Worm (Caenorhabditis elegans) whole organism, mixed stage, embryonic: Measurements from ENCODE around the gene fbxb-107.

Experiments
- M03D4.4 ChIP-seq: sonication (generic microtip); optimal IDR thresholded peaks from 2 replicates; lab custom pipeline; 2017; ENCODE audit warnings: mild to moderate bottlenecking, missing genetic modification characterization, missing compliant biosample characterization
- cnd-1 ChIP-seq: fragments of 200-800 bp; sonication (Bioruptor generic); optimal IDR thresholded peaks from 2 replicates; lab custom pipeline; 2018; ENCODE audit warnings: mild to moderate bottlenecking, missing genetic modification characterization, missing compliant biosample characterization
- elt-1 ChIP-seq: sonication (generic microtip); optimal IDR thresholded peaks from 2 replicates; lab custom pipeline; 2017; ENCODE audit warnings: missing genetic modification characterization, mild to moderate bottlenecking, missing compliant biosample characterization, antibody characterized with exemption, moderate library complexity, borderline replicate concordance; ENCODE audit not compliant: insufficient read depth
- elt-3 ChIP-seq: fragments of 150-350 bp; optimal IDR thresholded peaks from 2 replicates; lab custom pipeline; 2014; ENCODE audit warnings: missing biosample characterization, missing genetic modification characterization
- ham-2 ChIP-seq: fragments of 200-800 bp; sonication (Bioruptor generic); optimal IDR thresholded peaks from 2 replicates; lab custom pipeline; 2018; ENCODE audit warnings: mild to moderate bottlenecking, missing genetic modification characterization, missing compliant biosample characterization
- lin-13 ChIP-seq: fragments of 150-350 bp; optimal IDR thresholded peaks from 2 replicates; lab custom pipeline; 2014; ENCODE audit warnings: missing biosample characterization, missing genetic modification characterization
- nhr-12 ChIP-seq: fragments of 150-350 bp; optimal IDR thresholded peaks from 2 replicates; lab custom pipeline; 2014; ENCODE audit warnings: missing biosample characterization, missing genetic modification characterization
- snpc-4 ChIP-seq: fragments of 150-350 bp; optimal IDR thresholded peaks from 2 replicates; lab custom pipeline; 2014; ENCODE audit warnings: missing biosample characterization, missing genetic modification characterization
- unc-39 ChIP-seq: fragments of 150-350 bp; optimal IDR thresholded peaks from 2 replicates; lab custom pipeline; 2014; ENCODE audit warnings: missing biosample characterization, missing genetic modification characterization
- unc-62 ChIP-seq: fragments of 150-350 bp; optimal IDR thresholded peaks from 2 replicates; lab custom pipeline; 2014; ENCODE audit warnings: missing biosample characterization, missing genetic modification reagents, missing genetic modification characterization
- zip-8 ChIP-seq: fragments of 150-350 bp; optimal IDR thresholded peaks from 2 replicates; lab custom pipeline; 2014; ENCODE audit warnings: missing biosample characterization, missing genetic modification characterization

DNA sequence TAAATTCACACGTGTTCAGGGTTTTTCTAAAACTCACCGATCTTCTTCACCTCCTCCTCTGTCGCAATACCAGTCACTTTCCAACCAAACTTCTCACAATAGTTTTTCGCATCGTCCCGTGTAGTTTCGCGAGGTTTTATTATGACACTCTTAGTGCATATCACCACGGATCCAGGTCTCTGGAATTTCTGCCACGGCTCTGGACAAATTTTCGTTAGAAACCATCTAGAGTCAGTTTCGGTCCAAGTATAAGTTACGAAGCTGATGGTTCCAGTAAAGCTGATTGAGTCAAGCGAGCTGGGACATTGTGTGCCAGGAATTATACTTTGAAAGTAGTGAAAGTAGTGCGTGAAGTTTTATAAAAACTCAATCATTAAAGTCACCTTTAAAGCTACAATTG is 2.2 kb upstream of the fbxb-107 start:
- TF ChIP-seq elt-3 (tag; lab: Kevin White, UChicago) (no peak), cnd-1 (no peak), snpc-4 (tag; lab: Kevin White, UChicago) (no peak), unc-62 (GFP tag; lab: Kevin White, UChicago) (no peak), unc-39 (tag; lab: Kevin White, UChicago) (no peak), nhr-12 (tag; lab: Kevin White, UChicago) (no peak), lin-13 (tag; lab: Kevin White, UChicago) (no peak), zip-8 (tag; lab: Kevin White, UChicago) (no peak), ham-2 (GFP tag; lab: Kevin White, UChicago) (no peak), M03D4.4 (tag; lab: Kevin White, UChicago) (no peak), elt-1 (tag; lab: Kevin White, UChicago) (no peak)
